Fruit fly (Drosophila melanogaster) whole organism, embryonic: ENCODE results near the gene Psa.
A peak's percentile ranks its signal among the peaks of the same experiment; 100 is the strongest.

Experiments
- ATbp ChIP-seq: fragments of 200-800 bp; sonication (Bioruptor generic); optimal IDR thresholded peaks from 2 replicates; lab custom pipeline; 2017; ENCODE audit warnings: missing biosample characterization, mild to moderate bottlenecking, missing genetic modification characterization, missing genetic modification reagents
- Ada2b ChIP-seq: fragments of 200-800 bp; sonication (Bioruptor generic); IDR thresholded peaks from 2 replicates; pipeline ENCODE4 v1.3.6; 2022; ENCODE audit warnings: missing biosample characterization, missing genetic modification characterization
- Adf1 ChIP-seq: fragments of 200-800 bp; sonication (Bioruptor generic); IDR thresholded peaks from 2 replicates; pipeline ENCODE4 v1.3.6; 2022; ENCODE audit warnings: missing biosample characterization, missing genetic modification characterization
- Aef1 ChIP-seq: fragments of 200-800 bp; sonication (Bioruptor generic); IDR thresholded peaks from 3 replicates; pipeline ENCODE4 v1.3.6; 2022; ENCODE audit warnings: missing biosample characterization, missing genetic modification characterization
- Atf-2 ChIP-seq: fragments of 200-800 bp; sonication (Bioruptor generic); optimal IDR thresholded peaks from 2 replicates; lab custom pipeline; 2016; ENCODE audit warnings: missing biosample characterization, missing genetic modification characterization
- Atf6 ChIP-seq: fragments of 200-800 bp; sonication (Bioruptor generic); IDR thresholded peaks from 2 replicates; pipeline ENCODE4 v1.3.6; 2022; ENCODE audit warnings: missing biosample characterization, missing genetic modification characterization
- Awh ChIP-seq: fragments of 200-800 bp; sonication (Bioruptor generic); IDR thresholded peaks from 2 replicates; pipeline ENCODE4, ENCODE4 v1.3.6; 2022; ENCODE audit warnings: missing biosample characterization, missing genetic modification characterization
- Bgb ChIP-seq: fragments of 200-800 bp; sonication (Bioruptor generic); IDR thresholded peaks from 2 replicates; pipeline ENCODE4 v1.3.6; 2022; ENCODE audit warnings: missing biosample characterization, missing genetic modification characterization; ENCODE audit not compliant: partially characterized antibody
- Bteb2 ChIP-seq: fragments of 200-800 bp; sonication (Bioruptor generic); optimal IDR thresholded peaks from 2 replicates; lab custom pipeline; 2016; ENCODE audit warnings: missing biosample characterization, missing genetic modification characterization
- CG10147 ChIP-seq: fragments of 200-800 bp; sonication (Bioruptor generic); optimal IDR thresholded peaks from 2 replicates; lab custom pipeline; 2019; ENCODE audit warnings: missing biosample characterization, mild to moderate bottlenecking, missing genetic modification characterization, moderate library complexity
- CG10543 ChIP-seq: fragments of 200-800 bp; sonication (Bioruptor generic); optimal IDR thresholded peaks from 3 replicates; lab custom pipeline; 2017; ENCODE audit warnings: missing biosample characterization, mild to moderate bottlenecking, missing genetic modification characterization, moderate library complexity
- CG10654 ChIP-seq: fragments of 200-800 bp; sonication (Bioruptor generic); optimal IDR thresholded peaks from 2 replicates; lab custom pipeline; 2016; ENCODE audit warnings: missing biosample characterization, missing genetic modification characterization
- CG12659 ChIP-seq: fragments of 200-800 bp; sonication (Bioruptor generic); optimal IDR thresholded peaks from 3 replicates; lab custom pipeline; 2017; ENCODE audit warnings: mild to moderate bottlenecking, missing biosample characterization, missing genetic modification reagents, missing genetic modification characterization
- CG13894 ChIP-seq: fragments of 200-800 bp; sonication (Bioruptor generic); optimal IDR thresholded peaks from 3 replicates; lab custom pipeline; 2018; ENCODE audit warnings: missing biosample characterization, mild to moderate bottlenecking, missing genetic modification characterization, moderate library complexity
- CG16815 ChIP-seq: fragments of 200-800 bp; sonication (Bioruptor generic); optimal IDR thresholded peaks from 3 replicates; lab custom pipeline; 2017; ENCODE audit warnings: missing biosample characterization, mild to moderate bottlenecking, missing genetic modification characterization
- CG2202 ChIP-seq: fragments of 200-800 bp; sonication (Bioruptor generic); optimal IDR thresholded peaks from 2 replicates; lab custom pipeline; 2018; ENCODE audit warnings: missing biosample characterization, mild to moderate bottlenecking, missing genetic modification characterization
- CG30020 ChIP-seq: fragments of 200-800 bp; optimal IDR thresholded peaks from 2 replicates; lab custom pipeline; 2019; ENCODE audit warnings: missing biosample characterization, mild to moderate bottlenecking, missing genetic modification characterization, moderate library complexity
- CG31224 ChIP-seq: fragments of 200-800 bp; sonication (Bioruptor generic); IDR thresholded peaks from 2 replicates; pipeline ENCODE4 v1.3.6; 2022; ENCODE audit warnings: missing biosample characterization, missing genetic modification characterization
- CG34224 ChIP-seq: fragments of 200-800 bp; sonication (Bioruptor generic); IDR thresholded peaks from 3 replicates; pipeline ENCODE4 v1.3.6; 2022; ENCODE audit warnings: missing biosample characterization, missing genetic modification characterization; ENCODE audit not compliant: partially characterized antibody
- CG34422 ChIP-seq: fragments of 200-800 bp; sonication (Bioruptor generic); IDR thresholded peaks from 3 replicates; pipeline ENCODE4 v1.3.6; 2022; ENCODE audit warnings: missing biosample characterization, missing genetic modification characterization
- CG3847 ChIP-seq: fragments of 200-800 bp; sonication (Bioruptor generic); IDR thresholded peaks from 2 replicates; pipeline ENCODE4 v1.3.6; 2022; ENCODE audit warnings: missing biosample characterization, missing genetic modification characterization
- CG4282 ChIP-seq: fragments of 200-800 bp; sonication (Bioruptor generic); optimal IDR thresholded peaks from 2 replicates; lab custom pipeline; 2016; ENCODE audit warnings: missing biosample characterization, missing genetic modification characterization
- CG4328 ChIP-seq: fragments of 200-800 bp; sonication (Bioruptor generic); optimal IDR thresholded peaks from 3 replicates; lab custom pipeline; 2017; ENCODE audit warnings: missing biosample characterization, missing genetic modification reagents, missing genetic modification characterization
- CG43689 ChIP-seq: fragments of 200-800 bp; sonication (Bioruptor generic); IDR thresholded peaks from 2 replicates; pipeline ENCODE4 v1.3.6; 2022; ENCODE audit warnings: missing biosample characterization, missing genetic modification characterization
- CG6813 ChIP-seq: fragments of 200-800 bp; sonication (Bioruptor generic); optimal IDR thresholded peaks from 2 replicates; lab custom pipeline; 2017; ENCODE audit warnings: missing biosample characterization, missing genetic modification characterization, mild to moderate bottlenecking, moderate library complexity, missing genetic modification reagents
- CG8290 ChIP-seq, 3 experiments: fragments of 200-800 bp; sonication (Bioruptor generic); optimal IDR thresholded peaks; 2 replicates each; lab custom pipeline; 2016 to 2019; ENCODE audit warnings: missing biosample characterization in 3 of 3, missing genetic modification characterization in 3 of 3, mild to moderate bottlenecking in 2 of 3, moderate library complexity in 1 of 3
- CG9727 ChIP-seq: fragments of 200-800 bp; sonication (Bioruptor generic); optimal IDR thresholded peaks from 3 replicates; lab custom pipeline; 2017; ENCODE audit warnings: missing biosample characterization, mild to moderate bottlenecking, missing genetic modification characterization
- CG9817 ChIP-seq: fragments of 200-800 bp; sonication (Bioruptor generic); optimal IDR thresholded peaks from 2 replicates; lab custom pipeline; 2018; ENCODE audit warnings: missing biosample characterization, mild to moderate bottlenecking, missing genetic modification characterization, moderate library complexity
- Chrac-16 ChIP-seq: fragments of 200-800 bp; sonication (Bioruptor generic); optimal IDR thresholded peaks from 3 replicates; lab custom pipeline; 2016; ENCODE audit warnings: missing biosample characterization, missing genetic modification characterization
- D19B ChIP-seq: fragments of 200-800 bp; sonication (Bioruptor generic); optimal IDR thresholded peaks from 2 replicates; lab custom pipeline; 2017; ENCODE audit warnings: missing biosample characterization, mild to moderate bottlenecking, missing genetic modification characterization
- Dip2 ChIP-seq: fragments of 200-800 bp; sonication (Bioruptor generic); IDR thresholded peaks from 2 replicates; pipeline ENCODE4 v1.3.6; 2022; ENCODE audit warnings: missing biosample characterization, missing genetic modification characterization
- Elba2 ChIP-seq: fragments of 200-800 bp; sonication (Bioruptor generic); optimal IDR thresholded peaks from 3 replicates; lab custom pipeline; 2016; ENCODE audit warnings: missing biosample characterization, missing genetic modification characterization
- Ets97D ChIP-seq: fragments of 200-800 bp; sonication (Bioruptor generic); optimal IDR thresholded peaks from 3 replicates; lab custom pipeline; 2016; ENCODE audit warnings: missing biosample characterization, missing genetic modification characterization
- Hr39 ChIP-seq: fragments of >200 bp; optimal IDR thresholded peaks from 2 replicates; lab custom pipeline; 2017
- Six4 ChIP-seq: fragments of 200-800 bp; sonication (Bioruptor generic); optimal IDR thresholded peaks from 2 replicates; lab custom pipeline; 2016; ENCODE audit warnings: missing biosample characterization, missing genetic modification characterization
- Spps ChIP-seq: fragments of 200-800 bp; sonication (Bioruptor generic); optimal IDR thresholded peaks from 2 replicates; lab custom pipeline; 2018; ENCODE audit warnings: missing biosample characterization, mild to moderate bottlenecking, missing genetic modification characterization
- amos ChIP-seq: fragments of 200-800 bp; sonication (Bioruptor generic); IDR thresholded peaks from 2 replicates; pipeline ENCODE4 v1.3.6; 2022; ENCODE audit warnings: missing biosample characterization, missing genetic modification characterization; ENCODE audit not compliant: partially characterized antibody
- br ChIP-seq: fragments of >200 bp; optimal IDR thresholded peaks from 2 replicates; lab custom pipeline; 2017
- ewg ChIP-seq: fragments of 200-800 bp; sonication (Bioruptor generic); optimal IDR thresholded peaks from 3 replicates; lab custom pipeline; 2017; ENCODE audit warnings: mild to moderate bottlenecking, missing biosample characterization, missing genetic modification reagents, missing genetic modification characterization
- ftz-f1 ChIP-seq: fragments of 200-800 bp; sonication (Bioruptor generic); optimal IDR thresholded peaks from 2 replicates; lab custom pipeline; 2016; ENCODE audit warnings: missing biosample characterization, missing genetic modification characterization
- gfzf ChIP-seq: fragments of 200-800 bp; sonication (Bioruptor generic); optimal IDR thresholded peaks from 2 replicates; lab custom pipeline; 2016; ENCODE audit warnings: missing biosample characterization, mild to moderate bottlenecking, missing genetic modification characterization, moderate library complexity
- gro ChIP-seq: fragments of 200-800 bp; sonication (Bioruptor generic); optimal IDR thresholded peaks from 2 replicates; lab custom pipeline; 2016; ENCODE audit warnings: missing biosample characterization, missing genetic modification characterization
- lab ChIP-seq: fragments of 200-800 bp; sonication (Bioruptor generic); optimal IDR thresholded peaks from 3 replicates; lab custom pipeline; 2017; ENCODE audit warnings: missing biosample characterization, missing genetic modification characterization, mild to moderate bottlenecking, moderate library complexity, missing genetic modification reagents
- lola ChIP-seq, 3 experiments: fragments of >200 bp in 2 of 3; fragments of 200-800 bp in 1 of 3; sonication (Bioruptor generic) in 1 of 3; optimal IDR thresholded peaks; 2 replicates each; lab custom pipeline; 2017 to 2019; ENCODE audit warnings: missing biosample characterization in 3 of 3, missing genetic modification characterization in 3 of 3, mild to moderate bottlenecking in 1 of 3, moderate library complexity in 1 of 3
- mirr ChIP-seq: fragments of 200-800 bp; sonication (Bioruptor generic); optimal IDR thresholded peaks from 3 replicates; lab custom pipeline; 2018; ENCODE audit warnings: missing biosample characterization, mild to moderate bottlenecking, missing genetic modification characterization
- pnt ChIP-seq: fragments of 200-800 bp; sonication (Bioruptor generic); optimal IDR thresholded peaks from 3 replicates; lab custom pipeline; 2016; ENCODE audit warnings: missing biosample characterization, missing genetic modification characterization
- row ChIP-seq: fragments of 200-800 bp; sonication (Bioruptor generic); IDR thresholded peaks from 3 replicates; pipeline ENCODE4 v1.3.6; 2022; ENCODE audit warnings: missing biosample characterization, missing genetic modification characterization
- seq ChIP-seq: fragments of 200-800 bp; sonication (Bioruptor generic); IDR thresholded peaks from 2 replicates; pipeline ENCODE4 v1.3.6; 2022; ENCODE audit warnings: missing biosample characterization, missing genetic modification characterization
- sima ChIP-seq: fragments of 200-800 bp; sonication (Bioruptor generic); optimal IDR thresholded peaks from 2 replicates; lab custom pipeline; 2016; ENCODE audit warnings: missing biosample characterization, missing genetic modification characterization
- tap ChIP-seq: fragments of 200-800 bp; optimal IDR thresholded peaks from 3 replicates; lab custom pipeline; 2019; ENCODE audit warnings: missing biosample characterization, mild to moderate bottlenecking, missing genetic modification characterization, moderate library complexity
- ttk ChIP-seq: fragments of 200-800 bp; sonication (Bioruptor generic); IDR thresholded peaks from 2 replicates; pipeline ENCODE4 v2.1.2; 2022; ENCODE audit warnings: missing biosample characterization, missing genetic modification characterization

Gene Psa

DNA sequence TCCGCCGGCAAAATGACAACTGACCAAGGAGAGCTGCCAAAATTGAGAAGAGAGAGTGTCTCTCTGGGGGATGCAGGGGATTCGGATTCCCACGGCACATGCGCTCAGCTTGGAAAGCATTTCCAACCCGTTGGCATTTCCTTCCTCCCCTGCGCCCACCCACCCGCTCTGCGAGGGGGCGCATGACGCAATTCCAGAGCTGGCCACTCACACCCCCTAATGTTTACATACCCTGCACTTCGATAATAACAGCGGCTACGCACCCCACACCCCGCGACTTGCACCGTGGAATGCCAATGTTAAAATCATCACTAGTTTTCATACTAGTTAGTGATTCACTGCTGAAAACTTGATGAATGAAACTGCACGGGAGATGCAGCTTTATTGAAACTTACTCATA is 13.1 kb upstream of the Psa start, which contains the start of gene stet (continued):
- TF ChIP-seq pnt (GFP tag; lab: Kevin White, UChicago) = no peak
- TF ChIP-seq CG4282 = no peak
- TF ChIP-seq Atf-2 (GFP tag; lab: Kevin White, UChicago) = no peak
- no peak for TF ChIP-seq CG4328 (GFP tag; lab: Kevin White, UChicago)
- no peak for TF ChIP-seq CG34422 (GFP tag; lab: Robert Waterston, UW)
- no peak for TF ChIP-seq CG9727 (GFP tag; lab: Kevin White, UChicago)
- no peak for TF ChIP-seq sima
- no peak for TF ChIP-seq CG43689 (GFP tag; lab: Robert Waterston, UW)
- TF ChIP-seq CG9817 (tag; lab: Kevin White, UChicago) = no peak
- peak; percentile 97 for TF ChIP-seq ewg (GFP tag; lab: Kevin White, UChicago)
- peak; percentile 17; the same call in 1 of the 2 replicates for TF ChIP-seq Awh
- peak; percentile 77 for TF ChIP-seq seq (GFP tag; lab: Robert Waterston, UW)
- 0 out of 2 replicates have a peak, but pooled peaks have one; percentile 15 for TF ChIP-seq Atf6 (GFP tag; lab: Robert Waterston, UW)
- no peak for TF ChIP-seq Chrac-16 (GFP tag; lab: Kevin White, UChicago)
- TF ChIP-seq CG10147 (GFP tag; lab: Kevin White, UChicago) = no peak
- TF ChIP-seq Spps (tag; lab: Kevin White, UChicago) = no peak
- no peak for TF ChIP-seq tap (tag; lab: Kevin White, UChicago)
- TF ChIP-seq CG30020 (tag; lab: Kevin White, UChicago) = no peak
- peak; percentile 20; the same call in 1 of the 2 replicates for TF ChIP-seq amos (GFP tag; lab: Robert Waterston, UW)
- peak; percentile 44 for TF ChIP-seq D19B (GFP tag; lab: Kevin White, UChicago)
- no peak for TF ChIP-seq br (lab: Kevin White, UChicago)
- no peak for TF ChIP-seq Hr39
- TF ChIP-seq lab (GFP tag; lab: Kevin White, UChicago) = no peak
- TF ChIP-seq CG2202 (tag; lab: Kevin White, UChicago) = no peak
- TF ChIP-seq CG10543 (GFP tag; lab: Kevin White, UChicago) = peak; percentile 44
- TF ChIP-seq Aef1 = no peak
- TF ChIP-seq CG34224 (GFP tag; lab: Robert Waterston, UW) = no peak
- peak; percentile 25; the same call in 1 of the 3 replicates for TF ChIP-seq row
- peak; percentile 48 for TF ChIP-seq CG6813 (GFP tag; lab: Kevin White, UChicago)
- no peak for TF ChIP-seq Ada2b (GFP tag; lab: Robert Waterston, UW)
- no peak for TF ChIP-seq Adf1 (GFP tag; lab: Robert Waterston, UW)
- 0 out of 2 replicates have a peak, but pooled peaks have one; percentile 7 for TF ChIP-seq Bgb (GFP tag; lab: Robert Waterston, UW)
- no peak for TF ChIP-seq gro
- TF ChIP-seq mirr (GFP tag; lab: Kevin White, UChicago) = peak; percentile 25
- no peak for TF ChIP-seq gfzf
- TF ChIP-seq ttk (GFP tag; lab: Robert Waterston, UW) = 0 out of 2 replicates have a peak, but pooled peaks have one; percentile 33
- no peak for TF ChIP-seq Dip2 (GFP tag; lab: Robert Waterston, UW)
- TF ChIP-seq Elba2 (GFP tag; lab: Kevin White, UChicago) = no peak
- no peak for TF ChIP-seq ATbp
- no peak for TF ChIP-seq lola (GFP tag; optimal IDR thresholded peaks at IDR 0.05; lab: Kevin White, UChicago)
- no peak for TF ChIP-seq CG8290 (GFP tag; optimal IDR thresholded peaks at IDR 0.05; lab: Kevin White, UChicago)
- TF ChIP-seq CG8290 (tag; optimal IDR thresholded peaks at IDR 0.05; lab: Kevin White, UChicago) = no peak
- TF ChIP-seq CG10654 = no peak
- no peak for TF ChIP-seq CG31224 (GFP tag; lab: Robert Waterston, UW)
- TF ChIP-seq CG16815 (GFP tag; lab: Kevin White, UChicago) = no peak
- no peak for TF ChIP-seq CG3847
- no peak for TF ChIP-seq Six4 (GFP tag; lab: Kevin White, UChicago)
- no peak for TF ChIP-seq Bteb2
- peak; percentile 11 for TF ChIP-seq Ets97D (GFP tag; lab: Kevin White, UChicago)
- TF ChIP-seq CG12659 (GFP tag; lab: Kevin White, UChicago) = no peak
- TF ChIP-seq ftz-f1 = no peak
- peak; percentile 13 for TF ChIP-seq CG13894 (tag; lab: Kevin White, UChicago)
